Fruit fly (Drosophila melanogaster): Measurements from ENCODE around the gene CG15760.

Gene CG15760

DNA sequence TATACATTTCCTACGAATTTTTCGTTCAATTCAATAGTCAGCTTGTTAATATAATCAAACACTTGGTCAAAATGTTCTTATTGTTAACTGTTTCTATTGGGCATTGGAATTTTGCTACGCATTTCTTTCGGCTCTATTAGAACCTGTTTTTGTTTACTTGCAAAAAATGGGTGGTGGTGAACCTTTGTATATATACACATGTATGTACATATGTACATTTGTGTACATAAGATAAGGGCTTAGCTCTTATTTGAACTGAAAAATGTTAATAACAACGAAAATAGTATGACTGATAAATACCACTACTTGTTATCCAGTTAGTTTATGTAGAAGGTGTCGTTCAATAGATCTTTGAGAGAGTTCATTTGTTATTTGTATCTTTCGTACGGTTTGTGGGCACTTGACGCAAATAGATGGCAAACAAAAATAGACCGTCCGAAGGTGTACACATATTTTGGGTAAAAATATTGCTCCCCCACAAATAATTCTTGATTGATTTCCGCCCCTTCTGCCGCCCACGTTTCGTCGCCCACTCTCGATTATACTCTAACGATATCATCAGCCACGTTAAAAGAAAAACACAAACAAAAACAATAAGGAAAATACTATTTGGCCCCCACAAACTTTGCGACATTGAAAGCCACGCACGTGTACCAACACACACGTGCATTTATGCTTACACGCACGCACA lies 43.5 kb upstream of the CG15760 start (continued):
- TF ChIP-seq esg (GFP tag; conservative IDR thresholded peaks at IDR 0.05) (no peak), ro (GFP tag; IDR thresholded peaks at IDR 0.05) (no peak), Camta (GFP tag; optimal IDR thresholded peaks at IDR 0.05) (peak; percentile 11), caup (GFP tag; optimal IDR thresholded peaks at IDR 0.05; ENCODE audit: severe bottlenecking) (peak; percentile 73), CG7271 (tag; optimal IDR thresholded peaks at IDR 0.05) (no peak), NC2α (GFP tag; optimal IDR thresholded peaks at IDR 0.05) (no peak), CG15601 (tag; optimal IDR thresholded peaks at IDR 0.05) (no peak), CG17361 (GFP tag; IDR thresholded peaks at IDR 0.05) (no peak), CG10321 (GFP tag; IDR thresholded peaks at IDR 0.05) (no peak), fd3F (GFP tag; optimal IDR thresholded peaks at IDR 0.05) (peak; percentile 54), inv (GFP tag; IDR thresholded peaks at IDR 0.05; ENCODE audit: partially characterized antibody) (no peak), Hmx (GFP tag; optimal IDR thresholded peaks at IDR 0.05) (no peak), aop (GFP tag; IDR thresholded peaks at IDR 0.05) (no peak), HmgD (GFP tag; optimal IDR thresholded peaks at IDR 0.05) (no peak), CG12391 (tag; optimal IDR thresholded peaks at IDR 0.05) (no peak), CG6683 (GFP tag; optimal IDR thresholded peaks at IDR 0.05) (no peak), Eip74EF (GFP tag; optimal IDR thresholded peaks at IDR 0.05) (no peak), CG43689 (GFP tag; IDR thresholded peaks at IDR 0.05) (no peak), NFAT (GFP tag; IDR thresholded peaks at IDR 0.05) (peak; percentile 56; the same call in 1 of the 2 replicates), z (GFP tag; IDR thresholded peaks at IDR 0.05) (no peak), MESR4 (GFP tag; optimal IDR thresholded peaks at IDR 0.05) (no peak), CG16813 (GFP tag; IDR thresholded peaks at IDR 0.05; ENCODE audit: partially characterized antibody) (no peak), slou (GFP tag; optimal IDR thresholded peaks at IDR 0.05) (no peak), C15 (GFP tag; IDR thresholded peaks at IDR 0.05) (no peak), CG14860 (GFP tag; IDR thresholded peaks at IDR 0.05; ENCODE audit: partially characterized antibody) (no peak), D19B (GFP tag; optimal IDR thresholded peaks at IDR 0.05) (peak; percentile 25), CG12299 (tag; optimal IDR thresholded peaks at IDR 0.05) (peak; percentile 55), CG5245 (GFP tag; optimal IDR thresholded peaks at IDR 0.05) (no peak), CG11696 (GFP tag; IDR thresholded peaks at IDR 0.05) (no peak), ash1 (GFP tag; optimal IDR thresholded peaks at IDR 0.05) (peak; percentile 64), unc-4 (GFP tag; IDR thresholded peaks at IDR 0.05; ENCODE audit: partially characterized antibody) (no peak), CG12104 (GFP tag; optimal IDR thresholded peaks at IDR 0.05) (no peak), GATAe (GFP tag; conservative IDR thresholded peaks at IDR 0.05) (no peak), fru (optimal IDR thresholded peaks at IDR 0.05) (no peak), nau (GFP tag; optimal IDR thresholded peaks at IDR 0.05) (peak; percentile 34), CG9437 (GFP tag; optimal IDR thresholded peaks at IDR 0.05) (no peak), cg (GFP tag; optimal IDR thresholded peaks at IDR 0.05) (no peak), CG34224 (GFP tag; IDR thresholded peaks at IDR 0.05; ENCODE audit: partially characterized antibody) (no peak), CG4617 (GFP tag; optimal IDR thresholded peaks at IDR 0.05; ENCODE audit: borderline replicate concordance) (no peak), ap (GFP tag; IDR thresholded peaks at IDR 0.05) (no peak), sd (tag; optimal IDR thresholded peaks at IDR 0.05) (no peak), CG10959 (GFP tag; IDR thresholded peaks at IDR 0.05) (no peak), scrt (GFP tag; optimal IDR thresholded peaks at IDR 0.05) (peak; percentile 26), CG14050 (GFP tag; IDR thresholded peaks at IDR 0.05) (no peak), CG2129 (GFP tag; IDR thresholded peaks at IDR 0.05; ENCODE audit: partially characterized antibody) (no peak), tll (GFP tag; optimal IDR thresholded peaks at IDR 0.05) (no peak), ERR (GFP tag; optimal IDR thresholded peaks at IDR 0.05) (no peak), danr (GFP tag; IDR thresholded peaks at IDR 0.05) (no peak), Ssrp (tag; optimal IDR thresholded peaks at IDR 0.05) (no peak)
